Worm (Caenorhabditis elegans) whole organism, L4 larva: ENCODE measurements around the gene mel-11.

Source experiments
- F10B5.3 ChIP-seq: sonication (generic microtip); optimal IDR thresholded peaks from 2 replicates; lab custom pipeline; 2016; ENCODE audit warnings: mild to moderate bottlenecking, missing genetic modification characterization, missing compliant biosample characterization
- F26F4.8 ChIP-seq: fragments of 200-800 bp; sonication (Bioruptor generic); conservative IDR thresholded peaks from 2 replicates; pipeline ENCODE4 v1.3.6; 2022; ENCODE audit warnings: missing genetic modification characterization, missing compliant biosample characterization
- Y105C5A.15 ChIP-seq: fragments of 200-800 bp; sonication (Bioruptor generic); IDR thresholded peaks from 2 replicates; pipeline ENCODE4 v1.3.6; 2022; ENCODE audit warnings: missing genetic modification characterization, missing compliant biosample characterization
- aha-1 ChIP-seq: fragments of 150-350 bp; peaks from one replicate; lab custom pipeline; 2014; ENCODE audit warnings: missing biosample characterization, missing genetic modification characterization
- aly-2 ChIP-seq: sonication (generic microtip); optimal IDR thresholded peaks from 2 replicates; lab custom pipeline; 2018; ENCODE audit warnings: missing biosample characterization, missing genetic modification characterization
- attf-4 ChIP-seq: sonication (generic microtip); optimal IDR thresholded peaks from 3 replicates; lab custom pipeline; 2017; ENCODE audit warnings: missing biosample characterization, missing genetic modification characterization
- ceh-28 ChIP-seq: fragments of 150-350 bp; optimal IDR thresholded peaks from 2 replicates; lab custom pipeline; 2014; ENCODE audit warnings: missing biosample characterization, missing genetic modification reagents, missing genetic modification characterization
- ceh-44 ChIP-seq: fragments of 200-800 bp; sonication (Bioruptor generic); IDR thresholded peaks from 2 replicates; pipeline ENCODE4 v1.3.6; 2022; ENCODE audit warnings: missing genetic modification reagents, missing genetic modification characterization, missing compliant biosample characterization
- ceh-82 ChIP-seq: sonication (generic microtip); optimal IDR thresholded peaks from 2 replicates; lab custom pipeline; 2017; ENCODE audit warnings: missing biosample characterization, missing genetic modification characterization
- ctbp-1 ChIP-seq: fragments of 200-800 bp; sonication (Bioruptor generic); IDR thresholded peaks from 2 replicates; pipeline ENCODE4 v1.3.6; 2022; ENCODE audit warnings: missing genetic modification reagents, missing genetic modification characterization, missing compliant biosample characterization
- daf-12 ChIP-seq: fragments of 150-350 bp; optimal IDR thresholded peaks from 2 replicates; lab custom pipeline; 2014; ENCODE audit warnings: missing biosample characterization, missing genetic modification reagents, missing genetic modification characterization
- dmd-8 ChIP-seq: fragments of 200-800 bp; sonication (Bioruptor generic); IDR thresholded peaks from 2 replicates; pipeline ENCODE4 v1.3.6; 2022; ENCODE audit warnings: missing genetic modification characterization, missing compliant biosample characterization
- dmd-9 ChIP-seq: fragments of 200-800 bp; sonication (Bioruptor generic); IDR thresholded peaks from 2 replicates; pipeline ENCODE4 v1.3.6; 2022; ENCODE audit warnings: missing genetic modification reagents, missing genetic modification characterization, missing compliant biosample characterization
- fkh-10 ChIP-seq: fragments of 150-350 bp; optimal IDR thresholded peaks from 2 replicates; lab custom pipeline; 2014; ENCODE audit warnings: missing biosample characterization, missing genetic modification reagents, missing genetic modification characterization
- fos-1 ChIP-seq: fragments of 150-350 bp; optimal IDR thresholded peaks from 2 replicates; lab custom pipeline; 2014; ENCODE audit warnings: missing biosample characterization, missing genetic modification characterization
- hmg-1.1 ChIP-seq: fragments of 200-800 bp; sonication (Bioruptor generic); IDR thresholded peaks from 2 replicates; pipeline ENCODE4 v1.3.6; 2022; ENCODE audit warnings: missing genetic modification reagents, missing genetic modification characterization, missing compliant biosample characterization
- jun-1 ChIP-seq: fragments of 150-350 bp; optimal IDR thresholded peaks from 2 replicates; lab custom pipeline; 2014; ENCODE audit warnings: missing biosample characterization, missing genetic modification reagents, missing genetic modification characterization
- lin-1 ChIP-seq: fragments of 200-800 bp; sonication (Bioruptor generic); IDR thresholded peaks from 2 replicates; pipeline ENCODE4 v1.3.6; 2022; ENCODE audit warnings: missing genetic modification reagents, missing genetic modification characterization, missing compliant biosample characterization
- lin-38 ChIP-seq: fragments of 200-800 bp; sonication (Bioruptor generic); IDR thresholded peaks from 2 replicates; pipeline ENCODE4 v1.3.6; 2022; ENCODE audit warnings: missing genetic modification reagents, missing genetic modification characterization, missing compliant biosample characterization
- lin-39 ChIP-seq: fragments of 150-350 bp; optimal IDR thresholded peaks from 2 replicates; lab custom pipeline; 2014; ENCODE audit warnings: missing biosample characterization, missing genetic modification reagents, missing genetic modification characterization
- lir-3 ChIP-seq: sonication (generic microtip); optimal IDR thresholded peaks from 2 replicates; lab custom pipeline; 2016; ENCODE audit warnings: mild to moderate bottlenecking, missing genetic modification characterization, missing compliant biosample characterization
- lsy-2 ChIP-seq, 2 experiments: fragments of 150-350 bp in 1 of 2; sonication (generic microtip) in 1 of 2; optimal IDR thresholded peaks; 2 replicates each; lab custom pipeline; 2014 to 2017; ENCODE audit warnings: missing biosample characterization in 2 of 2, missing genetic modification characterization in 2 of 2
- madf-5 ChIP-seq, 2 experiments: fragments of 200-800 bp; sonication (Bioruptor generic); IDR thresholded peaks; 2 replicates each; pipeline ENCODE4 v1.3.6; 2022; ENCODE audit warnings: missing compliant biosample characterization in 2 of 2, missing genetic modification characterization in 2 of 2
- mdt-29 ChIP-seq: fragments of 200-800 bp; sonication (Bioruptor generic); IDR thresholded peaks from 2 replicates; pipeline ENCODE4 v1.3.6; 2022; ENCODE audit warnings: missing genetic modification reagents, missing genetic modification characterization, missing compliant biosample characterization
- mep-1 ChIP-seq: fragments of 150-350 bp; sonication (generic microtip); optimal IDR thresholded peaks from 3 replicates; lab custom pipeline; 2014; ENCODE audit warnings: missing biosample characterization, missing genetic modification characterization
- mxl-3 ChIP-seq: fragments of 200-800 bp; sonication (Bioruptor generic); optimal IDR thresholded peaks from 2 replicates; lab custom pipeline; 2018; ENCODE audit warnings: mild to moderate bottlenecking, missing genetic modification characterization, missing compliant biosample characterization
- nhr-102 ChIP-seq: sonication (generic microtip); optimal IDR thresholded peaks from 2 replicates; lab custom pipeline; 2016; ENCODE audit warnings: mild to moderate bottlenecking, missing genetic modification characterization, moderate library complexity, missing compliant biosample characterization
- nhr-111 ChIP-seq: fragments of 200-800 bp; sonication (Bioruptor generic); optimal IDR thresholded peaks from 2 replicates; lab custom pipeline; 2018; ENCODE audit warnings: mild to moderate bottlenecking, missing genetic modification characterization, missing compliant biosample characterization
- nhr-237 ChIP-seq: sonication (generic microtip); optimal IDR thresholded peaks from 2 replicates; lab custom pipeline; 2017; ENCODE audit warnings: missing biosample characterization, missing genetic modification characterization
- nhr-25 ChIP-seq: sonication (generic microtip); optimal IDR thresholded peaks from 2 replicates; lab custom pipeline; 2017; ENCODE audit warnings: missing genetic modification characterization, mild to moderate bottlenecking, missing compliant biosample characterization, antibody characterized with exemption, moderate library complexity, borderline replicate concordance; ENCODE audit not compliant: insufficient read depth
- nhr-41 ChIP-seq: fragments of 200-800 bp; sonication (Bioruptor generic); IDR thresholded peaks from 2 replicates; pipeline ENCODE4 v1.3.6; 2022; ENCODE audit warnings: missing genetic modification reagents, missing genetic modification characterization, missing compliant biosample characterization
- pha-4 ChIP-seq, 2 experiments: fragments of 150-350 bp in 1 of 2; fragments of 200-800 bp in 1 of 2; sonication (Bioruptor generic) in 1 of 2; IDR thresholded peaks in 1 of 2; optimal IDR thresholded peaks in 1 of 2; 2 replicates each; pipeline versions ENCODE4 v1.3.6 to Lab custom; 2014 to 2022; ENCODE audit warnings: missing genetic modification characterization in 2 of 2, missing genetic modification reagents in 2 of 2, missing biosample characterization in 1 of 2, missing compliant biosample characterization in 1 of 2
- skn-1 ChIP-seq: fragments of 150-350 bp; optimal IDR thresholded peaks from 2 replicates; lab custom pipeline; 2014; ENCODE audit warnings: missing biosample characterization, missing genetic modification characterization
- snpc-1.2 ChIP-seq: fragments of 200-800 bp; sonication (Bioruptor generic); IDR thresholded peaks from 2 replicates; pipeline ENCODE4 v1.3.6; 2022; ENCODE audit warnings: missing genetic modification reagents, missing genetic modification characterization, missing compliant biosample characterization
- tag-97 ChIP-seq: fragments of 200-800 bp; sonication (Bioruptor generic); IDR thresholded peaks from 2 replicates; pipeline ENCODE4 v1.3.6; 2022; ENCODE audit warnings: missing genetic modification characterization, missing compliant biosample characterization
- tra-1 ChIP-seq: fragments of 200-800 bp; sonication (Bioruptor generic); IDR thresholded peaks from 2 replicates; pipeline ENCODE4 v1.3.6; 2022; ENCODE audit warnings: missing genetic modification reagents, missing genetic modification characterization, missing compliant biosample characterization
- unc-130 ChIP-seq: sonication (generic microtip); optimal IDR thresholded peaks from 2 replicates; lab custom pipeline; 2016; ENCODE audit warnings: missing genetic modification reagents, missing genetic modification characterization, missing compliant biosample characterization
- unc-62 ChIP-seq, 3 experiments: fragments of 150-350 bp in 1 of 3; sonication (generic microtip); optimal IDR thresholded peaks in 2 of 3; peaks in 1 of 3; 1 replicate in 1 of 3; 2 replicates in 2 of 3; lab custom pipeline; 2014 to 2017; ENCODE audit warnings: missing biosample characterization in 3 of 3, missing genetic modification characterization in 3 of 3, missing genetic modification reagents in 3 of 3, missing genotype in 1 of 3
- vab-7 ChIP-seq: fragments of 200-800 bp; sonication (Bioruptor generic); IDR thresholded peaks from 2 replicates; pipeline ENCODE4 v1.3.6; 2022; ENCODE audit warnings: missing genetic modification reagents, missing genetic modification characterization, missing compliant biosample characterization
- zfp-3 ChIP-seq: fragments of 200-800 bp; sonication (Bioruptor generic); conservative IDR thresholded peaks from 2 replicates; pipeline ENCODE4 v1.3.6; 2022; ENCODE audit warnings: missing genetic modification reagents, missing genetic modification characterization, missing compliant biosample characterization
- ztf-7 ChIP-seq: fragments of 150-350 bp; optimal IDR thresholded peaks from 2 replicates; lab custom pipeline; 2014; ENCODE audit warnings: missing biosample characterization, missing genetic modification characterization

The mel-11 gene

ce11 chrII:9333034-9333433 lies 25.3 kb upstream of the mel-11 start:
- TF ChIP-seq daf-12 (tag; lab: Kevin White, UChicago): no peak
- TF ChIP-seq ctbp-1: no peak
- TF ChIP-seq Y105C5A.15 (GFP tag; lab: Robert Waterston, UW): no peak
- no peak for TF ChIP-seq tag-97 (GFP tag; lab: Robert Waterston, UW)
- no peak for TF ChIP-seq ceh-82
- no peak for TF ChIP-seq lin-1 (GFP tag; lab: Robert Waterston, UW)
- no peak for TF ChIP-seq hmg-1.1 (GFP tag; lab: Robert Waterston, UW)
- TF ChIP-seq fos-1 (tag; lab: Kevin White, UChicago): no peak
- TF ChIP-seq attf-4 (tag; lab: Kevin White, UChicago): no peak
- no peak for TF ChIP-seq nhr-102 (tag; lab: Kevin White, UChicago)
- no peak for TF ChIP-seq unc-62 (GFP tag; optimal IDR thresholded peaks at IDR 0.05 in 1 of 2; lab: Kevin White, UChicago)
- no peak for TF ChIP-seq unc-62 (tag; optimal IDR thresholded peaks at IDR 0.05; lab: Kevin White, UChicago)
- TF ChIP-seq lin-38 (GFP tag; lab: Robert Waterston, UW): no peak
- no peak for TF ChIP-seq lsy-2 (tag; optimal IDR thresholded peaks at IDR 0.05; lab: Kevin White, UChicago)
- no peak for TF ChIP-seq lin-39 (tag; lab: Kevin White, UChicago)
- TF ChIP-seq vab-7 (GFP tag; lab: Robert Waterston, UW): no peak
- no peak for TF ChIP-seq F10B5.3 (tag; lab: Kevin White, UChicago)
- no peak for TF ChIP-seq aly-2 (tag; lab: Kevin White, UChicago)
- TF ChIP-seq madf-5 (GFP tag; IDR thresholded peaks at IDR 0.05; lab: Robert Waterston, UW): no peak
- TF ChIP-seq nhr-111 (GFP tag; lab: Kevin White, UChicago): no peak
- no peak for TF ChIP-seq lir-3 (tag; lab: Kevin White, UChicago)

- no peak for TF ChIP-seq aha-1 (tag; lab: Kevin White, UChicago)
- TF ChIP-seq ceh-28 (tag; lab: Kevin White, UChicago): peak; percentile 4
- no peak for TF ChIP-seq nhr-25
Observed at ce11 chrII:9333714-9334113, 24.6 kb upstream of the mel-11 start, which contains the start of gene scp-1. scp-1 (plus strand) TSS chrII:9334014.

ce11 chrII:9336651-9337050 lies 21.7 kb upstream of the mel-11 start:
- no peak for TF ChIP-seq nhr-25
- TF ChIP-seq dmd-8 (GFP tag; lab: Robert Waterston, UW): no peak
- no peak for TF ChIP-seq fkh-10 (GFP tag; lab: Kevin White, UChicago)
- TF ChIP-seq F26F4.8 (GFP tag; lab: Robert Waterston, UW): no peak
- no peak for TF ChIP-seq lir-3 (tag; lab: Kevin White, UChicago)
- no peak for TF ChIP-seq tra-1 (GFP tag; lab: Robert Waterston, UW)
- peak; percentile 59; the same call in 1 of the 2 replicates for TF ChIP-seq mdt-29 (GFP tag; lab: Robert Waterston, UW)
- TF ChIP-seq mep-1: no peak
- peak; percentile 12 for TF ChIP-seq mxl-3 (GFP tag; lab: Kevin White, UChicago)
- no peak for TF ChIP-seq jun-1 (tag; lab: Kevin White, UChicago)
- no peak for TF ChIP-seq nhr-41 (GFP tag; lab: Robert Waterston, UW)
- TF ChIP-seq lin-39 (tag; lab: Kevin White, UChicago): no peak
- no peak for TF ChIP-seq unc-130 (GFP tag; lab: Kevin White, UChicago)
- TF ChIP-seq, all 104 proteins: peak for 2

ce11 chrII:9338859-9339258 lies 19.5 kb upstream of the mel-11 start, which contains the start of gene ttll-12:
ttll-12 (plus strand) TSS chrII:9338997.
- no peak for TF ChIP-seq zfp-3 (GFP tag; lab: Robert Waterston, UW)
- TF ChIP-seq snpc-1.2 (GFP tag; lab: Robert Waterston, UW): no peak
- TF ChIP-seq dmd-9 (GFP tag; lab: Robert Waterston, UW): no peak
- no peak for TF ChIP-seq ceh-44
- no peak for TF ChIP-seq skn-1
- no peak for TF ChIP-seq lin-1 (GFP tag; lab: Robert Waterston, UW)
- TF ChIP-seq pha-4 (GFP tag; IDR thresholded peaks at IDR 0.05; lab: Robert Waterston, UW): no peak
- TF ChIP-seq pha-4 (tag; optimal IDR thresholded peaks at IDR 0.05; lab: Kevin White, UChicago): no peak
- no peak for TF ChIP-seq nhr-41 (GFP tag; lab: Robert Waterston, UW)
- TF ChIP-seq nhr-237 (tag; lab: Kevin White, UChicago): no peak
- no peak for TF ChIP-seq ztf-7
- no peak for TF ChIP-seq mxl-3 (GFP tag; lab: Kevin White, UChicago)
- TF ChIP-seq, all 104 proteins: peak for 0
